Fruit fly (Drosophila melanogaster) whole organism, prepupa: Measurements from ENCODE around the gene goe.

ENCODE experiments used
- CG10669 ChIP-seq: fragments of 200-800 bp; sonication (Bioruptor generic); optimal IDR thresholded peaks from 3 replicates; lab custom pipeline; 2018; ENCODE audit warnings: missing biosample characterization, mild to moderate bottlenecking, missing genetic modification characterization, moderate library complexity
- CG11294 ChIP-seq: fragments of 200-800 bp; sonication (Bioruptor generic); IDR thresholded peaks from 2 replicates; pipeline ENCODE4 v1.3.6; 2022; ENCODE audit warnings: missing biosample characterization, missing genetic modification characterization
- CG11762 ChIP-seq: fragments of 200-800 bp; sonication (Bioruptor generic); optimal IDR thresholded peaks from 3 replicates; lab custom pipeline; 2016; ENCODE audit warnings: missing biosample characterization, missing genetic modification characterization; ENCODE audit not compliant: insufficient read depth
- CG11902 ChIP-seq: fragments of 200-800 bp; sonication (Bioruptor generic); optimal IDR thresholded peaks from 3 replicates; lab custom pipeline; 2016; ENCODE audit warnings: missing biosample characterization, missing genetic modification characterization
- CG15336 ChIP-seq: fragments of 200-800 bp; sonication (Bioruptor generic); IDR thresholded peaks from 2 replicates; pipeline ENCODE4 v1.3.6; 2022; ENCODE audit warnings: missing biosample characterization, missing genetic modification characterization
- CG16779 ChIP-seq: fragments of 200-800 bp; sonication (Bioruptor generic); optimal IDR thresholded peaks from 3 replicates; lab custom pipeline; 2017; ENCODE audit warnings: missing biosample characterization, mild to moderate bottlenecking, missing genetic modification characterization
- CG31627 ChIP-seq: fragments of 200-800 bp; sonication (Bioruptor generic); optimal IDR thresholded peaks from 3 replicates; lab custom pipeline; 2016; ENCODE audit warnings: missing biosample characterization, missing genetic modification characterization
- CG34406 ChIP-seq: fragments of 200-800 bp; sonication (Bioruptor generic); optimal IDR thresholded peaks from 3 replicates; lab custom pipeline; 2016; ENCODE audit warnings: missing biosample characterization, missing genetic modification characterization
- CG3919 ChIP-seq: fragments of 200-800 bp; sonication (Bioruptor generic); optimal IDR thresholded peaks from 3 replicates; lab custom pipeline; 2016; ENCODE audit warnings: missing biosample characterization, missing genetic modification characterization
- CG4318 ChIP-seq: fragments of 200-800 bp; sonication (Bioruptor generic); optimal IDR thresholded peaks from 3 replicates; lab custom pipeline; 2017; ENCODE audit warnings: missing biosample characterization, mild to moderate bottlenecking, missing genetic modification characterization
- CG6854 ChIP-seq: fragments of 200-800 bp; sonication (Bioruptor generic); optimal IDR thresholded peaks from 2 replicates; lab custom pipeline; 2017; ENCODE audit warnings: missing biosample characterization, mild to moderate bottlenecking, missing genetic modification characterization
- CG7368 ChIP-seq: fragments of 200-800 bp; sonication (Bioruptor generic); optimal IDR thresholded peaks from 3 replicates; lab custom pipeline; 2016; ENCODE audit warnings: missing biosample characterization, missing genetic modification characterization
- CG8319 ChIP-seq: fragments of 200-800 bp; sonication (Bioruptor generic); optimal IDR thresholded peaks from 3 replicates; lab custom pipeline; 2016; ENCODE audit warnings: missing biosample characterization, missing genetic modification characterization
- CG9139 ChIP-seq: fragments of 200-800 bp; sonication (Bioruptor generic); optimal IDR thresholded peaks from 3 replicates; lab custom pipeline; 2017; ENCODE audit warnings: missing biosample characterization, mild to moderate bottlenecking, missing genetic modification characterization
- Eip75B ChIP-seq: fragments of 200-800 bp; sonication (Bioruptor generic); optimal IDR thresholded peaks from 3 replicates; lab custom pipeline; 2016; ENCODE audit warnings: missing biosample characterization, missing genetic modification characterization
- Eip93F ChIP-seq: fragments of 200-800 bp; sonication (Bioruptor generic); optimal IDR thresholded peaks from 2 replicates; lab custom pipeline; 2016; ENCODE audit warnings: missing biosample characterization, mild to moderate bottlenecking, missing genetic modification characterization
- Ets96B ChIP-seq: fragments of 200-800 bp; optimal IDR thresholded peaks from 2 replicates; lab custom pipeline; 2019; ENCODE audit warnings: missing biosample characterization, mild to moderate bottlenecking, missing genetic modification characterization, moderate library complexity
- Hr38 ChIP-seq: sonication (Bioruptor generic); optimal IDR thresholded peaks from 2 replicates; lab custom pipeline; 2016; ENCODE audit warnings: missing biosample characterization, missing genetic modification characterization
- Lpt ChIP-seq: fragments of 200-800 bp; sonication (Bioruptor generic); optimal IDR thresholded peaks from 3 replicates; lab custom pipeline; 2016; ENCODE audit warnings: missing biosample characterization, missing genetic modification characterization
- Met ChIP-seq: fragments of 200-800 bp; sonication (Bioruptor generic); optimal IDR thresholded peaks from 3 replicates; lab custom pipeline; 2016; ENCODE audit warnings: missing biosample characterization, missing genetic modification characterization
- OdsH ChIP-seq: fragments of 200-800 bp; sonication (Bioruptor generic); optimal IDR thresholded peaks from 3 replicates; lab custom pipeline; 2016; ENCODE audit warnings: missing biosample characterization, missing genetic modification characterization
- Sox14 ChIP-seq: fragments of 200-800 bp; sonication (Bioruptor generic); optimal IDR thresholded peaks from 3 replicates; lab custom pipeline; 2016; ENCODE audit warnings: missing biosample characterization, missing genetic modification characterization
- cyc ChIP-seq: fragments of 200-800 bp; sonication (Bioruptor generic); optimal IDR thresholded peaks from 3 replicates; lab custom pipeline; 2016; ENCODE audit warnings: missing biosample characterization, missing genetic modification characterization
- dsx ChIP-seq: fragments of 200-800 bp; optimal IDR thresholded peaks from 3 replicates; lab custom pipeline; 2019; ENCODE audit warnings: missing biosample characterization, mild to moderate bottlenecking, missing genetic modification characterization, moderate library complexity; ENCODE audit not compliant: poor library complexity, severe bottlenecking
- eg ChIP-seq: fragments of 200-800 bp; sonication (Bioruptor generic); IDR thresholded peaks from 3 replicates; pipeline ENCODE4 v1.3.6; 2022; ENCODE audit warnings: missing biosample characterization, missing genetic modification characterization
- fd59A ChIP-seq: fragments of 200-800 bp; sonication (Bioruptor generic); optimal IDR thresholded peaks from 2 replicates; lab custom pipeline; 2017; ENCODE audit warnings: missing biosample characterization, mild to moderate bottlenecking, missing genetic modification characterization, missing genetic modification reagents
- fkh ChIP-seq: fragments of 200-800 bp; sonication (Bioruptor generic); optimal IDR thresholded peaks from 3 replicates; lab custom pipeline; 2017; ENCODE audit warnings: missing biosample characterization, mild to moderate bottlenecking, missing genetic modification characterization, moderate library complexity
- lz ChIP-seq: fragments of 200-800 bp; sonication (Bioruptor generic); optimal IDR thresholded peaks from 3 replicates; lab custom pipeline; 2016; ENCODE audit warnings: missing biosample characterization, missing genetic modification characterization
- salr ChIP-seq, 2 experiments: fragments of 200-800 bp; sonication (Bioruptor generic); optimal IDR thresholded peaks; 3 replicates each; lab custom pipeline; 2016 to 2018; ENCODE audit warnings: missing biosample characterization in 2 of 2, missing genetic modification characterization in 2 of 2, mild to moderate bottlenecking in 1 of 2
- spab ChIP-seq: fragments of 200-800 bp; sonication (Bioruptor generic); optimal IDR thresholded peaks from 2 replicates; lab custom pipeline; 2017; ENCODE audit warnings: missing biosample characterization, mild to moderate bottlenecking, missing genetic modification characterization, missing genetic modification reagents
- ss ChIP-seq, 2 experiments: fragments of 200-800 bp; sonication (Bioruptor generic); optimal IDR thresholded peaks; 2 replicates in 1 of 2; 3 replicates in 1 of 2; lab custom pipeline; 2017 to 2018; ENCODE audit warnings: mild to moderate bottlenecking in 2 of 2, missing biosample characterization in 2 of 2, missing genetic modification characterization in 2 of 2, moderate library complexity in 1 of 2
- svp ChIP-seq: fragments of 200-800 bp; sonication (Bioruptor generic); peaks from one replicate; lab custom pipeline; 2016; ENCODE audit warnings: missing biosample characterization, missing genetic modification characterization
- vri ChIP-seq: fragments of 200-800 bp; sonication (Bioruptor generic); optimal IDR thresholded peaks from 3 replicates; lab custom pipeline; 2016; ENCODE audit warnings: missing biosample characterization, mild to moderate bottlenecking, missing genetic modification characterization

Gene goe

DNA sequence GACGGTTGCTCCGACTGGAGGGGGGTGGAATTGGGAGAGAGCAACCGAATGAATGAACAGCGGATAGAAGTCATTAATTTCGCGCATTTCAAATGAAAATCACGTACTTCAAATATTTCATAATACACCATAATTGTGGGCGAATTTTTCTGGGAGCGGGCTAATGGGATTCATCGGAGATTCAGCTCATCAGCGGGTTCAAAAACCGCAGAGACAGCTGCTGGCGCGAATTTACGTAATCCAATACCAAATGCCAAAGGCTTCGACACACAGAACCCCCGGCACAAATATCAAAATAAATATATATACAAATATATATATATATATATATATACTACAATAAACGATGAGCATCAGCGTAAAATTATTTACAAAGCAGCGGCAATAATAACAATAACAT is 35.1 kb downstream of the goe start:
- TF ChIP-seq CG31627 (GFP tag; lab: Kevin White, UChicago) (no peak), svp (GFP tag; lab: Kevin White, UChicago) (peak; percentile 81), CG15336 (GFP tag; lab: Robert Waterston, UW) (no peak), CG16779 (tag; lab: Kevin White, UChicago) (no peak), fd59A (GFP tag; lab: Kevin White, UChicago) (no peak), Eip75B (GFP tag; lab: Kevin White, UChicago) (no peak), CG7368 (no peak), CG11762 (no peak), fkh (GFP tag; lab: Kevin White, UChicago) (no peak), Met (GFP tag; lab: Kevin White, UChicago) (no peak), CG8319 (GFP tag; lab: Kevin White, UChicago) (no peak), vri (GFP tag; lab: Kevin White, UChicago) (peak; percentile 53), Sox14 (no peak)

DNA sequence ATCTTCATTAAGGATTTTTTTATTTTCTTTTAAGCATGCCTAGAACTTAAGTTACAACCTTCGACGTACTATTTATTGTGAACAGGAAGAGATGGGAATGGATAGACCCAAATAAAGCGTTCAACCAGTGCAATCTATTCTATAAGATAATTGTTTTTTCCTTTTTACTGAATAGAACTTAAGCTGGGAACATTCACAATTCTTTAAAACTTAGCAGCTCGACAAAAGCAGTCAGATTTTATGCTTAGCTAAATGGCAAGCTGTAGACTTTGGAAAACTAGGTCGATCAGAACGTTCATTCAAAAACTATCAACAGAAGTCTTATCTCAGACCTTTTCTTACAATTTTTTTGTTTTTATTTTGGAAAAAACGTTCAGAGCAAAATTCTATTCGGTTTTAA is 40.7 kb downstream of the goe start, which contains the start of gene CG13008:
TSS of gene CG13008 (plus strand) at position 301 of the 400 bp plus-strand sequence.
- TF ChIP-seq Lpt (GFP tag; lab: Kevin White, UChicago) = no peak
- TF ChIP-seq fkh (GFP tag; lab: Kevin White, UChicago) = no peak
- no peak for TF ChIP-seq CG11294 (GFP tag; lab: Robert Waterston, UW)
- TF ChIP-seq CG34406 = no peak
- no peak for TF ChIP-seq cyc (GFP tag; lab: Kevin White, UChicago)
- no peak for TF ChIP-seq CG7368
- no peak for TF ChIP-seq CG11902 (GFP tag; lab: Kevin White, UChicago)
- no peak for TF ChIP-seq CG3919 (GFP tag; lab: Kevin White, UChicago)
- no peak for TF ChIP-seq salr (GFP tag; optimal IDR thresholded peaks at IDR 0.05; lab: Kevin White, UChicago)
- TF ChIP-seq Ets96B (tag; lab: Kevin White, UChicago) = no peak
- no peak for TF ChIP-seq vri (GFP tag; lab: Kevin White, UChicago)
- no peak for TF ChIP-seq eg (GFP tag; lab: Robert Waterston, UW)
- no peak for TF ChIP-seq dsx (GFP tag; lab: Kevin White, UChicago)
- TF ChIP-seq CG10669 (GFP tag; lab: Kevin White, UChicago) = no peak
- no peak for TF ChIP-seq Eip93F (GFP tag; lab: Kevin White, UChicago)
- no peak for TF ChIP-seq CG9139 (GFP tag; lab: Kevin White, UChicago)
- no peak for TF ChIP-seq CG8319 (GFP tag; lab: Kevin White, UChicago)
- TF ChIP-seq svp (GFP tag; lab: Kevin White, UChicago) = no peak
- no peak for TF ChIP-seq spab
- no peak for TF ChIP-seq OdsH (GFP tag; lab: Kevin White, UChicago)

DNA sequence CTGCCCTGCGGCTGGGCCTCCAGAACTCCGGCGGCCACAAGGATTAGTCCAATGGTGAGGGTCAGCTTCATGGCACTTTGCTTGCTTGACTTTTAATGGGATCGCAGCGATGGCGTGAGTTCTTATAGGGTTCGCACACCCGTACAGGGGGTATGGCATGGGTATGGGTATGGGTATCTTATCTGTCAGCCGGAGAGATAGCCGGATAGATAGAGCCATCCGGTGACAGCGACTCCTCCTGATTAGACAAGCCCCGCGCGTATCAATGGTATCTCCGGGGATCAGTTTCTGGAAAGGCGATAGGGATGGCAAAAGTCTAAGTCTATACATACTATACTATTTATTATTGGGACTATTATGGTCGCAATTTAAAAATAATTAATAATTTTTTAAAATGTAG is 44.9 kb downstream of the goe start, which contains the start of gene CG9672:
TSS of gene CG9672 (minus strand) at position 101 of the 400 bp plus-strand sequence.
- no peak for TF ChIP-seq lz (GFP tag; lab: Kevin White, UChicago)
- no peak for TF ChIP-seq salr (GFP tag; optimal IDR thresholded peaks at IDR 0.05; lab: Kevin White, UChicago)
- TF ChIP-seq CG4318 (GFP tag; lab: Kevin White, UChicago) = no peak

DNA sequence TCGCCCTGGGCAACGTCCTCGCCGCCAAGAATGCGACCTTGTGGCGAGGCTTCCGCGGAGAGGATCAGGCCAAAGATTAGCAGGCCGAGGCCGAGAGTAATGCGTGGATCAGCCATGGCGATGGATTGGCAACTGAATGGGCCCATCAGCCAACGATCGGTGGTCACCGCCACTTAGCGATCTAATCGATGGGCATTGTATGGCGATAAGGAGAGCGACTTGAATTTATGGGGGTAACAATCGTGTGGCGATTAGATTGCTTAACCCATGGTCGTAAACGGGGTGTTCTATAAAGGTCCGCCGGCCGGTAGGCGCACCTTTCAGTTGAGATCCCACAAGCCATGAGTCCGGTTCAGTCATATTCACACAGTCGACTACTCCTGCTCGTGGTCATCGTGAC is 48.0 kb downstream of the goe start, which contains the start of the genes CG9673 and CG4653:
TSS of gene CG9673 (minus strand) at position 138 of the 400 bp plus-strand sequence.
TSS of gene CG4653 (plus strand) at position 335 of the 400 bp plus-strand sequence.
- TF ChIP-seq vri (GFP tag; lab: Kevin White, UChicago) (peak; percentile 38), Hr38 (GFP tag; lab: Kevin White, UChicago) (no peak)

DNA sequence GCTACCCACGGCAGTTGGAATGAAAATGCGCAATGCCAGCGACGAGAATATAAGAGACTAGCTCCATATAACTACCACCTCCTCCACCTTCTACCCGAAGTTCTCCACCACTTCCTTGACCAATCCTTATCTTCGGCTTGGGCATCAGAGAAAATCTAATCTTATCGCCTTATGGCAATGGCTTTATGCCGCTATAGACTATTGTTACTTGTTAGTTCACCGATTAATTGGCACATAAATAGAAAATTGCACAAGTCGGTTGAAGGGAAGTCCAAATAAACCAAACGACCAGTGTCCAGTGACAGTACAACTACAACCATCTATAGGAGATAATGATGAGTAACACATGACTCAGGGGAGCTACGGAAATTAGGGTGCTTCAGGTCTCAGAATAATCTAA is 49.8 kb downstream of the goe start, which contains the start of gene sphe:
TSS of gene sphe (minus strand) at position 32 of the 400 bp plus-strand sequence.
- TF ChIP-seq eg (GFP tag; lab: Robert Waterston, UW) (no peak), vri (GFP tag; lab: Kevin White, UChicago) (peak; percentile 84), CG31627 (GFP tag; lab: Kevin White, UChicago) (no peak), Eip75B (GFP tag; lab: Kevin White, UChicago) (no peak), CG6854 (GFP tag; lab: Kevin White, UChicago) (no peak), ss (GFP tag; optimal IDR thresholded peaks at IDR 0.05; lab: Kevin White, UChicago) (no peak)
